Fruit fly (Drosophila melanogaster) ovary, adult (tissue): Measurements from ENCODE around the gene Rrp45.
A peak's percentile ranks its signal among the peaks of the same experiment; 100 is the strongest.

Experiments used
- CG17801 ChIP-seq: fragments of 200-800 bp; optimal IDR thresholded peaks from 2 replicates; lab custom pipeline; 2019; ENCODE audit warnings: missing biosample characterization, mild to moderate bottlenecking, missing genetic modification characterization, moderate library complexity; ENCODE audit not compliant: partially characterized antibody

Rrp45 gene

DNA sequence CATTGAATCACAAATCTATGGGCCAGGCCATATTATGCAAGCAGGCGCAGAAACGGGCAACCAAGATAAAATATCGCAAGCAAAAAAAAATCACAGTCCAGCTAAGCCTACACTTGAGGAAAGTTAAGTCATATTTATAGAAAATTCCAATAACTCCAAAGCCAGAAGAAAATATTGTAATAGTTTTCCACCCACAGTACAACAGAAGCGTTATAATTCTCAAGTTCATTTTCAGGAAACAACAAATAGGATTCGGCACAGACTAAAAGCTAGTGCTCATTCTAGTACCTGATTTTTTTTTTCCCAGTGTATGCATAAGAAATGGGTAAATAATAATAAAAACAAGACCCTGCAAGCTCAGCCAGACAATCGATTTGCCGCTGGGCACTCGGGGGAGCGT lies 25.3 kb downstream of the Rrp45 start:
- no peak for TF ChIP-seq CG17801

DNA sequence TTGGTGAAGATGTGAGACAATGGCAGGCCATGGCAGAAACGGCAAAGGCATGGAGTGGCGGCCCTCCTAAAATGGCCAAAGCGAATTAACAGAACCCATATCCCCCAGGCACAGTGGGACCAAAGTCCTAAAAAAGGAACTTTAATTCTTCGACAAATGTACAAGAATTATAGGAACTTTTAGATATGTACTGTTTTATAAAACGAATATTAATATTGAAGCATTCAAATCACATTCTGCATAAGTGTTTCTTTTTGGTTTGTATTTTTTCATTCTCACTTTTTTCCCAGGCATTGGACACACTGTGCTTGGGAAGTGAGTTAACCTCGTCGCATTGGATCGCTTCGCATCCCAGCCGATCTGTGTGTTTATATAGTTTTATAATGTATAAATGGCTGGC lies 26.1 kb downstream of the Rrp45 start:
- no peak for TF ChIP-seq CG17801

DNA sequence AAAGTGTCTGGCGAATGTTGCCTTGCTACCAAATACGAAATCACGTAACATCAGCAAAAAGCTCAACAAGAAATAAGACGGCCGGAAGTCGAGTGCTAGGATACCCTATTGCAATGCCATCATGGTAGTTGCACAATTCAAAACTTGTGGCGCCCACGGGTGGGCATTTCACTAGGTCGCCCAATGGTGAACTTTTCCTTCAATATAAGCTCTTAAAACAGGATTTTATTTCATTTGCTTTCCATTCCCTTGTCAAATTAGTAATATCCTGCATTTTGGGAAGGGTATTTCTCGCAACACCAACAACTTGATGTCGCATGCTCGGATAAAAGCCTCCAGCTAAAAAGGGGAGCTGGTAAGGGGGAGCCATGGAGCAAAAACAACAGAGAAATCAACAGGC lies 29.5 kb downstream of the Rrp45 start:
- no peak for TF ChIP-seq CG17801

DNA sequence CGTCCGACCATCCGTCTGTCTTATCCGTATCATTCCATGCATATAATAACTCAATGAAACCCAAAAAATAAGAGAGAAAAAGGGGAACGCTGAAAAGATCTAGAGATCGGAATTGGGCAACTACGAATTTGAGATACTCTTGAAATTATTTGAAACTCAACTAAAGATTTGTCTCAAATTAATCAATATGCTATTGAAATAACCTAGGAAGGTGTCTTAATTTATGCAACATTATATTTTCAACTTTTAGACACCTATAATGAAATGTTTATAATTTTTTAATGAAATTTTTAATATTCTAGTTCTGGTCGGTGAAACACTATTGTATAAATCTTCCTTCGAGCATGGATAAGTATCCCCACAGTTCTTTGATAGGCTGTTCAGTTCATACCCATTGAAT lies 30.5 kb downstream of the Rrp45 start:
- TF ChIP-seq CG17801 = no peak

DNA sequence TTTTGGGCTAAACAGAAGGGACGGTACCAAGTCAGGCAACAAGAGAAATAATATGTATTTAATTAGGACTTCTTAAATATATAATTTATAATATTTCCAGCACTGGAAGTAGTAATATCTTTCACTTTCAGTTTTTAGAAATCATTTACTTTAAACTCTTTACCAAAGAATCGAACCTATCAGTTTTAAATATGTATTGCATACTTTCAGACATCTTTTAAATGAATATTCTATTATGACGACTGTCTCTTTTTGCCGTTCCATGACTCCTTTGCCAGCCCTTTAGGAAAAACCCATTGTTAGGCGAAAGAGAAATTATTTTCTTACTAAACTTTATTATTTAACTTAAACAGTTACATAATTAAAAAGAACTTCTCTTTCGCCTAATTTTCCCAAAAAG lies 33.4 kb downstream of the Rrp45 start:
- no peak for TF ChIP-seq CG17801

DNA sequence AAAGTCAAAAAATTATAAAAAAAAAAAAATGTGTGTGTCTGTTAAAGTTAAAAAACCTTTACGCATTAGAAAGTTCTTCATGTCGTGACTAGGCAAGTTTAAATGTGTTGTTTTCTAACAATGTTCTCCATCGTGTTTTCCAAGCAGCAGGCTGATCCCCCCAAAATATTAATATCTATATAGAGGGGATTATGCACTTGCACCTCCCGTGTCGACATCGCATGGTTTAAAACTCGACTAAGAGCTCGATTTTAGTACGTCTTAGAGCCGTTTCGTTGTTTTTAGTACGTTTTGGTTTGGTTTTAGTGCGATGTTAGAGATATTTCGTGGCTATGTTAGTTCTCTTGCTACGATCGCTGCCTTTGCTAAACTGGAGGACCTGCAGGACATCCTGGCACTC lies 38.0 kb downstream of the Rrp45 start:
- TF ChIP-seq CG17801 = no peak

DNA sequence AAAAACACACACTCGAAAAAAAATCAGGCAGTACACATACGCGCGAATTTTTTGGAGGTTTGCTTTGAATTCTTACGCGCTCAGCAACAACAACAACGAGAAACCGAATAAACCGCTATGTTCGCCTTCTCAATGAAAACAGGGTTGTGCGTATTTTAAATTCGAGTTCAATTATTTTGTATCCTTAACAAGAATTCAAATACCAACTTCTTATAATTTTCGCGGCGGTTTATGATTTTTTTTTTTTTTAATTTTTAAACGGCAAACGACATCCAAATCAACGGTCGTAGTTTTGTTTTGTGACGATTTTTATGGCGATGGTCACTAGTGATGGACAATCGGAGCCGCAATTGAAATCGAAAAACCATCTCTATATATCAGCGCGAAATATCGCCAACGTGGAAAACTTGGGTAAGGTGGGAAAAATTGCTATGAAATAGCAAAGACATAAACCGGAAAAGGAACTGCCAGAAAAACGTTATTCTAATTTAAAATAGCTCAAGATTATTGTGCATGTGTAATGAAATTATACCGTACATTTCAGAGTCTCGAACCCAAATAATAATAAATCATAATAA lies 39.4 kb downstream of the Rrp45 start, which contains the start of gene goe:
goe (minus strand) TSS at position 332 of the 578 bp plus-strand sequence.
- TF ChIP-seq CG17801 = peak; percentile 23

DNA sequence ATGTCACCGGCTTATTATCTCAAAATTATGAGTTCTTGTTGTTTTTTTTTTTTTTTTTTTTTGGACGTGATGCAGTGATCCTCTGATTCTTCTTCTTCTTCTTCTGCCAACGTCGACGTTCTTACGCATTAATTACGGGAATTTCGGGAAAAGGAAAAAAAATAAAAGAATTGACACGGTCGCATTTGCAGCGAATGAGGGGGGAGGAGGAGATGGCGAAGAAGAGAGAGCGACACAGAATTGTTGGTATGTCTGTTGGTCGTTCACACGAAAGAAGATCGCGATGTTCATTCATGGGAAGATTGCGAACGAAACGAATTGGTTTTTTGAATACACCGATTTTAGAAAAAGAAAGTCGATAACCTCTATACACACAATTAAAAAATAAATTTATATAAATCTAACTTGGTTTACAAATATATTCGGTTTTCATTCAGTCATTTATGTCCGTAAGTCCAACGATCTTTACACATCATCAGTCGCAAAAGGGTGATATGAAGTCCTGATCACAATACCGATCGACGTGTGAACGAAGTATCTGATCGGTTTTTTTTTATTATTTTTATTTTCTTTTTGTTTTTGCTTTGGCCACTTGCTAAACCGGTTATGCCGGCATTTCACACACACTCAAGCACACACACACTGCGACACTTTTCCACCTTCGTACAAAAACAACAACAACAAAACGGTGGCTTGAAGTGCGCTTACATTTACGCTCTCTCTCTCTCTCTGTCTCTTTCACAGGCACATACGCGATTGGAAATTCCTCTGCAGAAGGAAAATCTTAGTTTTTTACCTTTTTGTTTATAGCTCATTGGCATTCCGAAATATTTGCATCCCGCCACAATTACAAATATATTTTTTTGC lies 40.1 kb downstream of the Rrp45 start:
- peak; percentile 94 for TF ChIP-seq CG17801

DNA sequence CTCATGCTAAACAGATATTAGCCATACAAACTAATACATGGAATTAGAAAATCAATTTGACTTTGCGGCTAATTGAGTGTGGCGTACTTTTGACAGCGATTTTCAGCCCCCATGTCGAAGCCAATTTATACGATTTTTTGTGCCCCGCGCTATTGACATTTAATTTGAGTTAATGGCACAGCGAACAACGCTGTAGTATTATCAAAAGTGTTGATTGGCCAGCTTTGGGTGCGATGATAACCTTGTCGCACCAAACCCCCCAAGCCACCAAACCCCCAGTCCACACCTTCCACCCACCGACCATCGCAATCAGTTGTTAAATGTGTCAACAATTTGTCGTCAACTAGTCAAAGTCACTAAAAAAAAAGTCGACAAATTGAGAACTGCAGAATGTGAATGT lies 41.7 kb downstream of the Rrp45 start:
- no peak for TF ChIP-seq CG17801

DNA sequence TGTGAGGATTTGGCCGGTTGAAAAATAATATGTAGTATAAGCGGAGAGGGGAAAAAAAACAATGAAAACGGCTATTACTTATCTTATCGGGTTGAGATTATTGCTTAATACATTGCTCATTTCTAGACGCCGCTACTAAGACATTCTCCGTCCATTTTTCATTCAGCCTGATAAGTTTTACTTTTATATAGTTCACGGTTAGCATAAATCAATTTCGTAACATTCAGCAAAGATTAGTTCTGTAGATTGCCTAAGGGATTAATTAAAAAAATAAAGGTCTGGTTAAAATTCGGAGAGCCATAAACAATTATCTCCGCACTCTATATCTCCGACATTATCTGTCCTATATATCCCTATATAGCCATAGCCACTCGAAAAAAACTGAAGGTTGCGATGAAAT lies 43.6 kb downstream of the Rrp45 start:
- TF ChIP-seq CG17801 = peak; percentile 19

DNA sequence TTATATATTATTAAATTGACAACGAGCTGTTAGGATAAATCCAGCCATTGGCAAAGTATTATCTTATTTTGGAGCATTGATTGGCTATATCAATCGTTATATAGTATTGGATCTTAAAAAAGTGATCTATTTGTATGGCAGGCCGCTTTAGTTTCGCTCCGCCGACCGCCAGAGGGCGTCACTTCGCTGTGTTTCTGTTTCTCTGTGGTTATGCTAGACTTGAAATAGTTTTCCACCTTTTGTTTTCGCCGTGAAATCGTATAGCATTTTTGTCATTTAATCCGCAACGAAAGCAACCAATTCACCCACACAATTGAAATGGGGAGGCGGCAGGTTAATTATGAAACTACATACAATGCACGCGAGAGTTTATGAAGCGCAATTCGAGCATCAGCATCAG lies 44.2 kb downstream of the Rrp45 start:
- no peak for TF ChIP-seq CG17801

DNA sequence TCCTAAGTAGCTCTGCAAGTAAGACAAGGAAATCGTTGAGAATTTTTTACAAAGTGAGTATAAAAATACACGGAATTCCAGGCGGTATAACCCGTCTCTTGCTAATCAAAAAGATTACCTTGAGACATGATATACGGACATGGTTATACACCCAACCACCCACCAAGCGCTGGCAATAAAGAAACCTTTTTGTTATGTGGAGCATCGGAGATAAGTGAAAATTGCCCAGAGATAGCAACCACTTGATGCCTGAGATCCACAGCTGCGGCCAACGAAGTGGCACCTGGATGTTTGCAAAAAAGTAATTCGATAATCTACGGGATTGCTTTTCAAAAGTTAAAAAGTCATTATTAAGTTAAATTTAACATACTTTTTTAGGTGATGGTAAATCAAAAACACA lies 45.1 kb downstream of the Rrp45 start:
- no peak for TF ChIP-seq CG17801

DNA sequence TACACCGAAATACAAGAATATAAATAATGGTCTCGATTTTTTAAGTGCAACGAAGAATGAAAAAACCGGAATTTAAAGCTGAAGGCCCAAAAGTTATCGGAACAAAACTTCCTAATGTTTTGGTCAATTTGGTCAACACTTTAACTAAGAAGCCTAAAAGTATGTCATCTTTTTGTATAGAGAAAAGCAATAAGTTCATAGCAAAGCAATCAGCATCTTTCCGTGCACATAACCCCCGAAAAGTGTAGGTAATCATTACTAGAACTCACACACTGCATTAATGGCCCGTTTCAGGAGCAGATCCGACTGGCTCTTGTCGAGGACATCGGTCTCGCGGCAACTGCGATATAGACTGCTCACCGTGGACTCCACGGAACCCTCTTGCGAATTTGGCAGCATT lies 46.7 kb downstream of the Rrp45 start:
- no peak for TF ChIP-seq CG17801

DNA sequence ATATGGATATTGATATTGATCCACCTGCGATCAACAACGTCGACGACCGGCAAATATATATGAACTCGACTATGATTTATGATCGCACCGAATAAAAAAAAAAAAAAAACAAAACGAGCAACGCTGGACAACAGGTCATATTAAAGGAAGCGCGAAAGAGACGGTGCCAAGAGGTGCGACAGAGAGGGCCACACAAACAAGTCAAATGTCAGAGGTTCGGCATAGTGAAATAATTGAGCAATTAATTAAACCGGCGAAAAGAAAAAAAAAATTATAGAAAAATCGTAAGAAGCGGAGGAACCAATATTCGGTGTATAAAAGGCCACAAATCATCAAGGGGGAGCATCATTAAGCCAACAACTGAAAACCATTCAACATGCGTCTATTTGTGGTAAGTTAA lies 48.5 kb downstream of the Rrp45 start, which contains the start of gene Twdlalpha:
Twdlalpha (plus strand) TSS at position 301 of the 400 bp plus-strand sequence.
- no peak for TF ChIP-seq CG17801

DNA sequence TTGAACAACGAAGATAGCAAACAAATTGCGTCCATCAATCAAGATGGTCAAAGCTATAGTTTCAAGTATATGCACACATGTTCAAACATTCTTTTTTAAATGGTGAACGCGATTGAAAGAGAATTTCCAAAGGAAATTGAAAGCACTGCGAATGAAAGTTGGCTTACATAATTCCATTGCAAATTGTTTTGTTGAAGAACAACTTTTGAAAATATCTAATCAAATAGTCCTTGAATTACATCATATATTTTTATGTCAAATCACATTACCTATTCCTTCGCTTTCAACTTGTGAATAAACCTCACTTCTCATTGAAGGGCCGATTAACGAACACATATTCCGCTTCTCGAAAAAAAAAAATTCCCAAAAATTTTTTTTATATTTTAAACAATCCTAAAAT lies 50.5 kb downstream of the Rrp45 start, which contains the start of gene CG32568:
CG32568 (plus strand) TSS at position 301 of the 400 bp plus-strand sequence.
- TF ChIP-seq CG17801 = no peak
